Fruit fly (Drosophila melanogaster) whole organism, embryonic: Measurements from ENCODE around the gene Clc.

Experiments
- Asciz ChIP-seq: fragments of 200-800 bp; sonication (Bioruptor generic); optimal IDR thresholded peaks from 2 replicates; lab custom pipeline; 2017; ENCODE audit warnings: missing biosample characterization, mild to moderate bottlenecking, missing genetic modification characterization, missing genetic modification reagents
- BtbVII ChIP-seq: fragments of 200-800 bp; sonication (Bioruptor generic); optimal IDR thresholded peaks from 3 replicates; lab custom pipeline; 2017; ENCODE audit warnings: missing biosample characterization, mild to moderate bottlenecking, missing genetic modification characterization
- CG14014 ChIP-seq: fragments of 200-800 bp; sonication (Bioruptor generic); IDR thresholded peaks from 2 replicates; pipeline ENCODE4 v1.3.6; 2022; ENCODE audit warnings: missing biosample characterization, missing genetic modification characterization
- CG18599 ChIP-seq: fragments of 200-800 bp; sonication (Bioruptor generic); optimal IDR thresholded peaks from 3 replicates; lab custom pipeline; 2017; ENCODE audit warnings: missing biosample characterization, missing genetic modification characterization, mild to moderate bottlenecking, moderate library complexity, missing genetic modification reagents
- CG32532 ChIP-seq: fragments of 200-800 bp; sonication (Bioruptor generic); IDR thresholded peaks from 2 replicates; pipeline ENCODE4 v1.3.6; 2022; ENCODE audit warnings: missing biosample characterization, missing genetic modification characterization
- CG33557 ChIP-seq: fragments of 200-800 bp; sonication (Bioruptor generic); optimal IDR thresholded peaks from 2 replicates; lab custom pipeline; 2019; ENCODE audit warnings: missing biosample characterization, mild to moderate bottlenecking, missing genetic modification characterization, moderate library complexity
- CG34376 ChIP-seq: fragments of 200-800 bp; sonication (Bioruptor generic); optimal IDR thresholded peaks from 2 replicates; lab custom pipeline; 2018; ENCODE audit warnings: missing biosample characterization, mild to moderate bottlenecking, missing genetic modification characterization
- CG4617 ChIP-seq: fragments of 200-800 bp; sonication (Bioruptor generic); optimal IDR thresholded peaks from 3 replicates; lab custom pipeline; 2016; ENCODE audit warnings: missing biosample characterization, missing genetic modification characterization, borderline replicate concordance
- CG7271 ChIP-seq: fragments of 200-800 bp; sonication (Bioruptor generic); optimal IDR thresholded peaks from 2 replicates; lab custom pipeline; 2018; ENCODE audit warnings: missing biosample characterization, mild to moderate bottlenecking, missing genetic modification characterization, moderate library complexity
- CG7745 ChIP-seq: fragments of 200-800 bp; sonication (Bioruptor generic); optimal IDR thresholded peaks from 2 replicates; lab custom pipeline; 2018; ENCODE audit warnings: missing biosample characterization, mild to moderate bottlenecking, missing genetic modification characterization, moderate library complexity
- CG7786 ChIP-seq: fragments of 200-800 bp; sonication (Bioruptor generic); optimal IDR thresholded peaks from 2 replicates; lab custom pipeline; 2016; ENCODE audit warnings: missing biosample characterization, missing genetic modification characterization
- CkIIα-i1 ChIP-seq: fragments of 200-800 bp; sonication (Bioruptor generic); IDR thresholded peaks from 2 replicates; pipeline ENCODE4 v1.3.6; 2022; ENCODE audit warnings: missing biosample characterization, missing genetic modification characterization
- Fer1 ChIP-seq: fragments of 200-800 bp; sonication (Bioruptor generic); optimal IDR thresholded peaks from 2 replicates; lab custom pipeline; 2017; ENCODE audit warnings: missing biosample characterization, mild to moderate bottlenecking, missing genetic modification characterization
- GATAe ChIP-seq: fragments of 200-800 bp; sonication (Bioruptor generic); conservative IDR thresholded peaks from 2 replicates; pipeline ENCODE4 v1.3.6; 2022; ENCODE audit warnings: missing biosample characterization, missing genetic modification characterization
- Gug ChIP-seq: fragments of 200-800 bp; sonication (Bioruptor generic); IDR thresholded peaks from 4 replicates; pipeline ENCODE4 v1.3.6; 2022; ENCODE audit warnings: missing biosample characterization, missing genetic modification characterization
- Hey ChIP-seq: fragments of 200-800 bp; sonication (Bioruptor generic); optimal IDR thresholded peaks from 3 replicates; lab custom pipeline; 2018; ENCODE audit warnings: missing biosample characterization, mild to moderate bottlenecking, missing genetic modification characterization
- HmgZ ChIP-seq: fragments of 200-800 bp; sonication (Bioruptor generic); optimal IDR thresholded peaks from 2 replicates; lab custom pipeline; 2018; ENCODE audit warnings: missing biosample characterization, mild to moderate bottlenecking, missing genetic modification characterization
- Lim3 ChIP-seq: fragments of 200-800 bp; sonication (Bioruptor generic); IDR thresholded peaks from 2 replicates; pipeline ENCODE4 v1.3.6; 2022; ENCODE audit warnings: missing biosample characterization, missing genetic modification characterization
- Lpt ChIP-seq: fragments of >200 bp; optimal IDR thresholded peaks from 2 replicates; lab custom pipeline; 2018; ENCODE audit warnings: missing biosample characterization, missing genetic modification characterization
- Med ChIP-seq: fragments of 200-800 bp; sonication (Bioruptor generic); peaks from one replicate; lab custom pipeline; 2016; ENCODE audit warnings: missing biosample characterization, missing genetic modification characterization, mild to moderate bottlenecking, inconsistent platforms, moderate library complexity
- Pdp1 ChIP-seq, 2 experiments: fragments of 200-800 bp; sonication (Bioruptor generic); optimal IDR thresholded peaks; 3 replicates each; lab custom pipeline; 2016; ENCODE audit warnings: missing biosample characterization in 2 of 2, missing genetic modification characterization in 2 of 2, mild to moderate bottlenecking in 1 of 2, moderate library complexity in 1 of 2
- Stat92E ChIP-seq, 3 experiments: fragments of >200 bp in 2 of 3; fragments of 200-800 bp in 1 of 3; sonication (Bioruptor generic) in 1 of 3; optimal IDR thresholded peaks; 2 replicates each; lab custom pipeline; 2017 to 2019; ENCODE audit warnings: missing biosample characterization in 3 of 3, missing genetic modification characterization in 3 of 3, mild to moderate bottlenecking in 1 of 3, moderate library complexity in 1 of 3
- br ChIP-seq: fragments of >200 bp; optimal IDR thresholded peaks from 2 replicates; lab custom pipeline; 2017
- caup ChIP-seq: fragments of 200-800 bp; sonication (Bioruptor generic); optimal IDR thresholded peaks from 3 replicates; lab custom pipeline; 2017; ENCODE audit warnings: missing biosample characterization, mild to moderate bottlenecking, missing genetic modification characterization, moderate library complexity; ENCODE audit not compliant: severe bottlenecking
- cwo ChIP-seq: fragments of 200-800 bp; sonication (Bioruptor generic); optimal IDR thresholded peaks from 3 replicates; lab custom pipeline; 2017; ENCODE audit warnings: missing biosample characterization, missing genetic modification characterization, mild to moderate bottlenecking, moderate library complexity, missing genetic modification reagents
- exex ChIP-seq: fragments of 200-800 bp; sonication (Bioruptor generic); optimal IDR thresholded peaks from 4 replicates; lab custom pipeline; 2018; ENCODE audit warnings: missing biosample characterization, mild to moderate bottlenecking, missing genetic modification characterization, moderate library complexity
- grn ChIP-seq: fragments of 200-800 bp; sonication (Bioruptor generic); optimal IDR thresholded peaks from 3 replicates; lab custom pipeline; 2017; ENCODE audit warnings: missing biosample characterization, missing genetic modification characterization
- gro ChIP-seq: fragments of 200-800 bp; sonication (Bioruptor generic); optimal IDR thresholded peaks from 2 replicates; lab custom pipeline; 2016; ENCODE audit warnings: missing biosample characterization, missing genetic modification characterization
- knrl ChIP-seq: fragments of 200-800 bp; sonication (Bioruptor generic); IDR thresholded peaks from 3 replicates; pipeline ENCODE4 v1.3.6; 2022; ENCODE audit warnings: missing biosample characterization, missing genetic modification characterization; ENCODE audit not compliant: partially characterized antibody
- lov ChIP-seq, 2 experiments: fragments of 200-800 bp in 1 of 2; fragments of >200 bp in 1 of 2; sonication (Bioruptor generic) in 1 of 2; IDR thresholded peaks in 1 of 2; optimal IDR thresholded peaks in 1 of 2; 2 replicates in 1 of 2; 3 replicates in 1 of 2; pipeline versions ENCODE4 v1.3.6 to Lab custom; 2017 to 2022; ENCODE audit warnings: missing biosample characterization in 1 of 2, missing genetic modification characterization in 1 of 2
- mirr ChIP-seq: fragments of 200-800 bp; sonication (Bioruptor generic); optimal IDR thresholded peaks from 3 replicates; lab custom pipeline; 2018; ENCODE audit warnings: missing biosample characterization, mild to moderate bottlenecking, missing genetic modification characterization
- salm ChIP-seq: fragments of 200-800 bp; sonication (Bioruptor generic); optimal IDR thresholded peaks from 2 replicates; lab custom pipeline; 2018; ENCODE audit warnings: missing biosample characterization, mild to moderate bottlenecking, missing genetic modification characterization
- sd ChIP-seq: fragments of 200-800 bp; sonication (Bioruptor generic); optimal IDR thresholded peaks from 3 replicates; lab custom pipeline; 2018; ENCODE audit warnings: missing biosample characterization, mild to moderate bottlenecking, missing genetic modification characterization, moderate library complexity
- sug ChIP-seq: fragments of 200-800 bp; optimal IDR thresholded peaks from 2 replicates; lab custom pipeline; 2019; ENCODE audit warnings: missing biosample characterization, mild to moderate bottlenecking, missing genetic modification characterization, moderate library complexity
- tap ChIP-seq: fragments of 200-800 bp; optimal IDR thresholded peaks from 3 replicates; lab custom pipeline; 2019; ENCODE audit warnings: missing biosample characterization, mild to moderate bottlenecking, missing genetic modification characterization, moderate library complexity
- vfl ChIP-seq: fragments of 200-800 bp; sonication (Bioruptor generic); optimal IDR thresholded peaks from 2 replicates; lab custom pipeline; 2016; ENCODE audit warnings: missing biosample characterization, missing genetic modification characterization
- vnd ChIP-seq: fragments of 200-800 bp; sonication (Bioruptor generic); IDR thresholded peaks from 3 replicates; pipeline ENCODE4 v1.3.6; 2022; ENCODE audit warnings: missing biosample characterization, missing genetic modification characterization; ENCODE audit not compliant: partially characterized antibody
- vvl ChIP-seq: fragments of 200-800 bp; sonication (Bioruptor generic); IDR thresholded peaks from 2 replicates; pipeline ENCODE4 v1.3.6; 2022; ENCODE audit warnings: missing biosample characterization, missing genetic modification characterization
- zfh2 ChIP-seq: fragments of 200-800 bp; sonication (Bioruptor generic); optimal IDR thresholded peaks from 2 replicates; lab custom pipeline; 2016; ENCODE audit warnings: missing biosample characterization, missing genetic modification characterization

Clc gene

DNA sequence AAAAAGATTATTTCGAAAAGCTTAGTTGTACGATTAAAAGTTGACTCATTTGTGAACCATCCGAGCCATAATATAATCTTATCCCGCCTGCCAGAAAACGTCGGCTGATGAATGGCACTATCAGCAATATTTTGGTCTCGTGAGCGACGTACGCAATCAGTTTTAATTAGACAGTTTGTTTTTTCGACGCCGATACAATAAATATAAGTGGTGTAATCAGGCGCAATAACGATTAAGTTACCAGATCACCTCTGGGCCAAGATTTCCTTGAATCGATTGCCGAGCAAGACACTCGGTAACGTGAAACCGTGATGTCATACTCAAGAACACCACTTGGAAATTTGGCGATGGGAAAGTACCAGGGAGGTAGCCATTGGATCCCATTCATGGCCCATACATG, 31.8 kb upstream of the Clc start:
- TF ChIP-seq cwo (peak; percentile 99), grn (peak; percentile 96), sd (tag; lab: Kevin White, UChicago) (peak; percentile 84), mirr (GFP tag; lab: Kevin White, UChicago) (peak; percentile 98), salm (tag; lab: Kevin White, UChicago) (peak; percentile 34), CG32532 (GFP tag; lab: Robert Waterston, UW) (no peak), CG7271 (tag; lab: Kevin White, UChicago) (no peak), lov (optimal IDR thresholded peaks at IDR 0.05; lab: Kevin White, UChicago) (no peak), lov (GFP tag; IDR thresholded peaks at IDR 0.05; lab: Robert Waterston, UW) (no peak), Asciz (no peak), sug (peak; percentile 90), CG7786 (GFP tag; lab: Kevin White, UChicago) (no peak), Hey (tag; lab: Kevin White, UChicago) (peak; percentile 75), CkIIα-i1 (GFP tag; lab: Robert Waterston, UW) (no peak), vfl (GFP tag; lab: Kevin White, UChicago) (no peak), knrl (GFP tag; lab: Robert Waterston, UW) (no peak), CG34376 (GFP tag; lab: Kevin White, UChicago) (peak; percentile 90), Fer1 (GFP tag; lab: Kevin White, UChicago) (peak; percentile 3), caup (GFP tag; lab: Kevin White, UChicago) (peak; percentile 37), br (lab: Kevin White, UChicago) (no peak), Med (GFP tag; lab: Kevin White, UChicago) (peak; percentile 2), vvl (GFP tag; lab: Robert Waterston, UW) (no peak), gro (GFP tag; lab: Kevin White, UChicago) (peak; percentile 74), tap (tag; lab: Kevin White, UChicago) (no peak), Gug (GFP tag; lab: Robert Waterston, UW) (no peak), Lpt (GFP tag; lab: Kevin White, UChicago) (no peak), exex (tag; lab: Kevin White, UChicago) (peak; percentile 100), vnd (0 out of 3 replicates have a peak, but pooled peaks have one; percentile 12), Lim3 (GFP tag; lab: Robert Waterston, UW) (peak; percentile 70; the same call in 1 of the 2 replicates), CG18599 (GFP tag; lab: Kevin White, UChicago) (peak; percentile 24), Stat92E (GFP tag; optimal IDR thresholded peaks at IDR 0.05; lab: Kevin White, UChicago) (no peak), BtbVII (GFP tag; lab: Kevin White, UChicago) (peak; percentile 23), CG7745 (no peak), HmgZ (peak; percentile 9), GATAe (GFP tag; lab: Robert Waterston, UW) (peak; percentile 59), Pdp1 (GFP tag; optimal IDR thresholded peaks at IDR 0.05; lab: Kevin White, UChicago) (peak in 1 of 2 experiments; percentile 76)

DNA sequence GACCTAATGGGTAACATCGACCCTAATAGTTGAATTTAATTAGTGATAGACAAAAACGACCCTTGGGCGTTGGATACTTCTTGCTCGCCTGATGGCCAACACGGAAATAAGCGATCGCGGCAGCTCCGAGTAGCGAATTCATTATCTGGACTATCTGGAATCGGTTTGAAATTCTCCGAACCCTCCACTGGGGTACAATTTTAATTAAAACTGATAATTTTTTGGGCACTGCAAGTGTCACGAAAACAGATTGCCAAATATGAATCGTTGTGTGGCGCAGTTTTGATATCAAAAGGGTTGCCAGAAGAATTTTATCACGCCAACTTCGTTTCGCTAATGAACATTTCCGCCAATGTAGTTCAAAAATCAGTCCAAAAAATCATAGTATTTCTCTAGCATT, 31.0 kb upstream of the Clc start:
- peak; percentile 24 for TF ChIP-seq sd (tag; lab: Kevin White, UChicago)
- TF ChIP-seq CG33557, result no peak
- no peak for TF ChIP-seq CG4617 (GFP tag; lab: Kevin White, UChicago)
- no peak for TF ChIP-seq zfh2 (GFP tag; lab: Kevin White, UChicago)
- TF ChIP-seq mirr (GFP tag; lab: Kevin White, UChicago), result peak; percentile 76
- peak; percentile 20 for TF ChIP-seq sug
- no peak for TF ChIP-seq CG14014 (GFP tag; lab: Robert Waterston, UW)
- TF ChIP-seq exex (tag; lab: Kevin White, UChicago), result peak; percentile 72
